Worm (Caenorhabditis elegans) whole organism, L2 larva: ENCODE results near the gene srh-300.

Experiments used
- aly-2 ChIP-seq: fragments of 150-350 bp; optimal IDR thresholded peaks from 2 replicates; lab custom pipeline; 2014; ENCODE audit warnings: missing biosample characterization, missing genetic modification characterization
- dmd-4 ChIP-seq: sonication (generic microtip); optimal IDR thresholded peaks from 2 replicates; lab custom pipeline; 2017; ENCODE audit warnings: missing biosample characterization, missing genetic modification characterization
- lin-11 ChIP-seq: fragments of 150-350 bp; sonication (generic microtip); optimal IDR thresholded peaks from 2 replicates; lab custom pipeline; 2014; ENCODE audit warnings: missing biosample characterization, missing genetic modification characterization, inconsistent platforms, mixed read lengths
- lin-39 ChIP-seq: fragments of 150-350 bp; optimal IDR thresholded peaks from 2 replicates; lab custom pipeline; 2014; ENCODE audit warnings: missing biosample characterization, missing genetic modification reagents, missing genetic modification characterization
- nhr-12 ChIP-seq: fragments of 150-350 bp; optimal IDR thresholded peaks from 2 replicates; lab custom pipeline; 2014; ENCODE audit warnings: missing biosample characterization, missing genetic modification characterization
- sma-9 ChIP-seq, 2 experiments: fragments of 150-350 bp in 1 of 2; sonication (generic microtip) in 1 of 2; optimal IDR thresholded peaks; 2 replicates each; lab custom pipeline; 2014 to 2016; ENCODE audit warnings: missing genetic modification characterization in 2 of 2, mild to moderate bottlenecking in 1 of 2, missing biosample characterization in 1 of 2, missing compliant biosample characterization in 1 of 2, missing genetic modification reagents in 1 of 2, moderate library complexity in 1 of 2
- snpc-4 ChIP-seq: fragments of 150-350 bp; optimal IDR thresholded peaks from 2 replicates; lab custom pipeline; 2014; ENCODE audit warnings: missing biosample characterization, missing genetic modification characterization
- unc-39 ChIP-seq: fragments of 150-350 bp; optimal IDR thresholded peaks from 2 replicates; lab custom pipeline; 2014; ENCODE audit warnings: missing biosample characterization, missing genetic modification characterization
- unc-62 ChIP-seq: fragments of 150-350 bp; optimal IDR thresholded peaks from 2 replicates; lab custom pipeline; 2014; ENCODE audit warnings: missing biosample characterization, missing genetic modification reagents, missing genetic modification characterization
- ztf-4 ChIP-seq: fragments of 150-350 bp; optimal IDR thresholded peaks from 2 replicates; lab custom pipeline; 2014; ENCODE audit warnings: missing biosample characterization, missing genetic modification characterization

DNA sequence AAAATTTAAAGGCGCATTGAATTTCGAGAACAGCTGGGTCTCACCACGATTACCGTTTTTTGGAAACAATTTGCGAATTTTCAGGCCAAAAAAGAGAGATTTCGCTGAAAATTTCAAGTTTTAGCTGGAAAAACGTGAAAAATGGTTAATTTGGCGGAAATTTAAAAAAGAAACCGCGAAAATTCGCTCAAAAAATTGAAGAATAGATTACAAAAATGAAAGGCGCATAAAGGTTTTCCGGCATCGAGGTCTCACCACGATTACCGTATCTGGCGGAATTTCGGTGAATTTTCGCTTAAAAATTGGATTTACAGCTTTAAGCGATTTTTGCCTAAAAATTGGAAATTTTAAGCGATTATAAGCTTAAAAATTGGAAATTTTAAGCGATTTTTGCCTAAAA is 37.6 kb downstream of the srh-300 start:
- TF ChIP-seq snpc-4 (no peak), lin-39 (tag; lab: Kevin White, UChicago) (no peak), unc-62 (no peak), nhr-12 (tag; lab: Kevin White, UChicago) (no peak), dmd-4 (tag; lab: Kevin White, UChicago) (no peak), aly-2 (no peak), lin-11 (no peak), unc-39 (tag; lab: Kevin White, UChicago) (no peak), sma-9 (GFP tag; optimal IDR thresholded peaks at IDR 0.05; lab: Kevin White, UChicago) (no peak), sma-9 (tag; optimal IDR thresholded peaks at IDR 0.05; lab: Kevin White, UChicago) (no peak), ztf-4 (tag; lab: Kevin White, UChicago) (no peak)
